Fruit fly (Drosophila melanogaster) whole organism, wandering third instar larva: ENCODE measurements around the gene CG13813.

ENCODE experiments used
- CG32264 ChIP-seq: fragments of 200-800 bp; sonication (Bioruptor generic); optimal IDR thresholded peaks from 2 replicates; lab custom pipeline; 2016; ENCODE audit warnings: missing biosample characterization, missing genetic modification characterization
- Jra ChIP-seq: sonication (Bioruptor generic); optimal IDR thresholded peaks from 2 replicates; lab custom pipeline; 2016; ENCODE audit warnings: missing biosample characterization, missing genetic modification characterization
- lola ChIP-seq: fragments of >200 bp; optimal IDR thresholded peaks from 2 replicates; lab custom pipeline; 2017; ENCODE audit warnings: missing biosample characterization, missing genetic modification characterization
- tai ChIP-seq: sonication (Bioruptor generic); optimal IDR thresholded peaks from 2 replicates; lab custom pipeline; 2016; ENCODE audit warnings: missing biosample characterization, missing genetic modification characterization
- woc ChIP-seq: sonication (Bioruptor generic); optimal IDR thresholded peaks from 2 replicates; lab custom pipeline; 2016; ENCODE audit warnings: missing biosample characterization, mild to moderate bottlenecking, missing genetic modification characterization

dm6 chr3L:20185206-20185868 is 46.1 kb upstream of the CG13813 start:
- TF ChIP-seq Jra (GFP tag; lab: Kevin White, UChicago) (no peak), lola (no peak), tai (GFP tag; lab: Kevin White, UChicago) (peak; percentile 64), CG32264 (GFP tag; lab: Kevin White, UChicago) (no peak), woc (GFP tag; lab: Kevin White, UChicago) (no peak)
